Worm (Caenorhabditis elegans): ENCODE measurements around the gene ndub-11.
"Not testable (repeated sequence)": the region's sequence is repeated elsewhere in the genome, so short reads cannot be mapped to it uniquely, and the experiment has no call there.

ndub-11 gene

DNA sequence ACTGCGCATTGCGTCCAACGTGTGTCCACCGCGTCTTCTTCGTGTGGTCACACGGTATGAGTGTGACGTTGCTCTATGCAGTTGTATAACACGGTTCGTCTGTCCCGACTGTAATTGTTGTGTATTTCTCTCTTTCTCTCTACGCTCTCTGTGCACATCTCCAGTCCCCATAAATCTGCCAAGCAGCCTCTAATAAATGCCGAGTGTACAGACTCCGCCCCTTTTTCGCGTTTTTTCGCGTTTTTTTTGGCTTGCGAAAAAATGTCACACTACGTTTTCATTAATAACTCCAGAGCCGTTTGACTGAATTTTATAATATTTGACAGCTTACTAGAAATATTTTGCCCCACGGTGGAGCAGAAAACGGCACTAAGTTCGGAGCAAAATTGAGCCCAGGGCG, 7.7 kb downstream of the ndub-11 start, which contains the start of gene erp-44.3:
Gene erp-44.3, plus strand, starts transcription at position 301 of the 400 bp plus-strand sequence.
- not testable (repeated sequence) for TF ChIP-seq T22C8.4 (GFP tag; IDR thresholded peaks at IDR 0.05); cog-1 (tag; optimal IDR thresholded peaks at IDR 0.05); ztf-23 (GFP tag; IDR thresholded peaks at IDR 0.05)

DNA sequence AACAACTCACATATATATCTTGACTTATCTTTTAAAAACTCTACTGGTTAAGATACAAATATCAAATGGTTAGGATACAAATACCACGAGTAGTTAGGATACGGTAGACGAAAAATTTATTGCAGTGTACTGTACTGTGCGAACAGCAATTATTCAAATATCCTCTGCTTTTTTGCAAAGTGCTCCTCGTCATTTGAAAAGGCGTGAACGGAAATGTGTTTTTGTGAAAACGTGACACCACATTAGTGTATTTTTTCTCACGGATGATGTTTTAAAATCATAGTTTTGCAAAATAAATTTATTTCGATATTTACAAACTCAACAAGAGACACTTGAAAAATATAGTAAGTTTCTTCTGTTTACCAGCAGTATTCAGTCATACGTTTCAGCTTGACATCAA, 11.2 kb downstream of the ndub-11 start, which contains the start of gene F42G8.8:
Gene F42G8.8, plus strand, starts transcription at position 301 of the 400 bp plus-strand sequence.
- TF ChIP-seq tab-1 (GFP tag; IDR thresholded peaks at IDR 0.05) (no peak), T22C8.4 (GFP tag; IDR thresholded peaks at IDR 0.05) (no peak), med-1 (GFP tag; optimal IDR thresholded peaks at IDR 0.05; ENCODE audit: insufficient read depth) (no peak), ztf-23 (GFP tag; IDR thresholded peaks at IDR 0.05) (no peak), ztf-29 (GFP tag; IDR thresholded peaks at IDR 0.05) (no peak), klf-2 (GFP tag; conservative IDR thresholded peaks at IDR 0.05) (no peak), ref-1 (GFP tag; conservative IDR thresholded peaks at IDR 0.05) (no peak), flt-1 (GFP tag; IDR thresholded peaks at IDR 0.05) (no peak), cog-1 (tag; optimal IDR thresholded peaks at IDR 0.05) (no peak)

- TF ChIP-seq klf-2 (GFP tag; conservative IDR thresholded peaks at IDR 0.05) (no peak), flt-1 (GFP tag; IDR thresholded peaks at IDR 0.05) (no peak), ref-1 (GFP tag; conservative IDR thresholded peaks at IDR 0.05) (no peak), tab-1 (GFP tag; IDR thresholded peaks at IDR 0.05) (no peak), ztf-23 (GFP tag; IDR thresholded peaks at IDR 0.05) (no peak), T22C8.4 (GFP tag; IDR thresholded peaks at IDR 0.05) (no peak), med-1 (GFP tag; optimal IDR thresholded peaks at IDR 0.05; ENCODE audit: insufficient read depth) (no peak), ztf-29 (GFP tag; IDR thresholded peaks at IDR 0.05) (no peak), cog-1 (tag; optimal IDR thresholded peaks at IDR 0.05) (no peak)
Observed at ce11 chrIV:8115462-8115861, 14.6 kb downstream of the ndub-11 start, which contains the start of gene irld-8. Gene irld-8 (plus strand): TSS chrIV:8115762.

- TF ChIP-seq T22C8.4 (GFP tag; IDR thresholded peaks at IDR 0.05) (no peak), ztf-29 (GFP tag; IDR thresholded peaks at IDR 0.05) (no peak)
Observed at ce11 chrIV:8114535-8114934, 15.5 kb downstream of the ndub-11 start.

ce11 chrIV:8113161-8113560, 16.9 kb downstream of the ndub-11 start, which contains the start of gene Y42H9AR.1:
Gene Y42H9AR.1 (plus strand): TSS chrIV:8113393.
- TF ChIP-seq cog-1 (tag; optimal IDR thresholded peaks at IDR 0.05) (no peak), med-1 (GFP tag; optimal IDR thresholded peaks at IDR 0.05; ENCODE audit: insufficient read depth) (no peak), klf-2 (GFP tag; conservative IDR thresholded peaks at IDR 0.05) (no peak), T22C8.4 (GFP tag; IDR thresholded peaks at IDR 0.05) (no peak), ref-1 (GFP tag; conservative IDR thresholded peaks at IDR 0.05) (no peak), ztf-23 (GFP tag; IDR thresholded peaks at IDR 0.05) (no peak), flt-1 (GFP tag; IDR thresholded peaks at IDR 0.05) (no peak), tab-1 (GFP tag; IDR thresholded peaks at IDR 0.05) (no peak), ztf-29 (GFP tag; IDR thresholded peaks at IDR 0.05) (no peak)

- TF ChIP-seq ref-1 (GFP tag; conservative IDR thresholded peaks at IDR 0.05) (no peak), tab-1 (GFP tag; IDR thresholded peaks at IDR 0.05) (no peak), ztf-23 (GFP tag; IDR thresholded peaks at IDR 0.05) (no peak), klf-2 (GFP tag; conservative IDR thresholded peaks at IDR 0.05) (no peak), med-1 (GFP tag; optimal IDR thresholded peaks at IDR 0.05; ENCODE audit: insufficient read depth) (no peak), ztf-29 (GFP tag; IDR thresholded peaks at IDR 0.05) (no peak), T22C8.4 (GFP tag; IDR thresholded peaks at IDR 0.05) (no peak), flt-1 (GFP tag; IDR thresholded peaks at IDR 0.05) (no peak), cog-1 (tag; optimal IDR thresholded peaks at IDR 0.05) (no peak)
Observed at ce11 chrIV:8112646-8113045, 17.4 kb downstream of the ndub-11 start.

- TF ChIP-seq cog-1 (tag; optimal IDR thresholded peaks at IDR 0.05): peak; percentile 46
- TF ChIP-seq klf-2 (GFP tag; conservative IDR thresholded peaks at IDR 0.05): no peak
Observed at ce11 chrIV:8112187-8112586, 17.8 kb downstream of the ndub-11 start, which contains the start of gene Y42H9AR.4. Gene Y42H9AR.4 (minus strand): TSS chrIV:8112218.

DNA sequence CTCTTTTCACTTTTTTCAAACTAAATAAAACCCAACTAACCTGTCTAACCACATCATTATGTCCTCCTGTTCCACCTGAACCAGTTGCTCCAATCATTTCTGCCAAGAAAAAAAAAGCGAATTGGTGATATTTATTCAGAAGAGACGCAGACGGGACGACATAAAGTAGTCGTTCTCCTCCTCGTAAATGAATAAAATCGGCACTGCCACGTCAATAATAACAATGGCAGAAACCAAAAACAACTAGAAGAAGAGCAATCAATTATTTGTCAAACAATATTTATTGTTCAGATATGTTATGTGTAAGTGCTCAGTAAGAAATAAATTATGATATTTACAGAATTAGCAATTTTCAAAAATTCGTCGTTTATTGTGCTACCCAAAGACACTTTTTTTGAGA, 22.5 kb downstream of the ndub-11 start, which contains the start of gene rabs-5:
Gene rabs-5, minus strand, starts transcription at position 101 of the 400 bp plus-strand sequence.
- no peak for TF ChIP-seq ref-1 (GFP tag; conservative IDR thresholded peaks at IDR 0.05)
- no peak for TF ChIP-seq ztf-29 (GFP tag; IDR thresholded peaks at IDR 0.05)
- TF ChIP-seq T22C8.4 (GFP tag; IDR thresholded peaks at IDR 0.05): no peak
- no peak for TF ChIP-seq ztf-23 (GFP tag; IDR thresholded peaks at IDR 0.05)
- no peak for TF ChIP-seq tab-1 (GFP tag; IDR thresholded peaks at IDR 0.05)
- TF ChIP-seq cog-1 (tag; optimal IDR thresholded peaks at IDR 0.05): no peak
- TF ChIP-seq klf-2 (GFP tag; conservative IDR thresholded peaks at IDR 0.05): no peak
- no peak for TF ChIP-seq flt-1 (GFP tag; IDR thresholded peaks at IDR 0.05)

ce11 chrIV:8105083-8105482, 24.9 kb downstream of the ndub-11 start:
- no peak for TF ChIP-seq ref-1 (GFP tag; conservative IDR thresholded peaks at IDR 0.05)

DNA sequence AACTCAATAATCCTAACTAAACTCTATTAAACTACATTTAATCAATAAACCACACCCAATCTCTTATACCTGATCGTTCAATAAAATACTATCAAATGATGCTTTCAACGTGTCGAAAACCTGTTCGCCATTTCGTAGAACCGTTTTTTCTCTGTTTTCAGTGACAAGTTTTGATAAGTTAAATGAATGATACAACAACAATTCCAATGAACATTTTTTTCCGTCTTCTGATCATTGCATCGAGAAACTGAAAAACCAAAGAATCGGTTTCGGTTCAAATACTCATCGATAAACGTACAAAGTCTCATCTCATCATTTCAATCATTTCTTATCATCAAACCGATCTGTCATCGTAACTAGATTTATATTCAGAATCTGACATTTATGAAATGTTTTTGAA, 26.8 kb downstream of the ndub-11 start:
- TF ChIP-seq ref-1 (GFP tag; conservative IDR thresholded peaks at IDR 0.05) (no peak), flt-1 (GFP tag; IDR thresholded peaks at IDR 0.05) (no peak), ztf-23 (GFP tag; IDR thresholded peaks at IDR 0.05) (no peak), klf-2 (GFP tag; conservative IDR thresholded peaks at IDR 0.05) (no peak), tab-1 (GFP tag; IDR thresholded peaks at IDR 0.05) (no peak)

DNA sequence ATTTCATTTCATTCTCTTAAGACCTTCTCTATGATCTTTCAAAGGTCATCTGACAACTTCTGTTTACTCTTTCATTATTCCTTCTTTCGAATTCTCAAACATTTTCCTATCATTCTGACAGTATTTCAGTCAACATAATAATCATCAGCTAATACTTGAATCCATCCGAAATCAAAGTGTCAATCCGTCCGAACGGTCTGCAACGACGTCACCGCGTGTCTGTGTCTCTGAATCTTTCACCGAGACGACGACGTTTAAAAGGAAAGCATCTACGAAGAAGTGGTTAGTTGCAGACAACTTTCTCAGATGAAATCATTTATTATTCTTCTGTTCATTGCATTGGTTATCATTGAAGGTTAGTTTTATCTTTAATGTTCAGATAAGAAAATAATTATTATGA, 27.8 kb downstream of the ndub-11 start, which contains the start of gene Y42H9AR.5:
Gene Y42H9AR.5, plus strand, starts transcription at position 301 of the 400 bp plus-strand sequence.
- TF ChIP-seq ztf-29 (GFP tag; IDR thresholded peaks at IDR 0.05) (no peak), tab-1 (GFP tag; IDR thresholded peaks at IDR 0.05) (no peak), flt-1 (GFP tag; IDR thresholded peaks at IDR 0.05) (no peak), cog-1 (tag; optimal IDR thresholded peaks at IDR 0.05) (no peak), klf-2 (GFP tag; conservative IDR thresholded peaks at IDR 0.05) (no peak)
